Worm (Caenorhabditis elegans) whole organism, L1 larva: ENCODE results near the gene ges-1.

Experiments
- blmp-1 ChIP-seq: fragments of 150-350 bp; optimal IDR thresholded peaks from 2 replicates; lab custom pipeline; 2014; ENCODE audit warnings: missing biosample characterization, missing genetic modification characterization
- ces-1 ChIP-seq: fragments of 150-350 bp; optimal IDR thresholded peaks from 2 replicates; lab custom pipeline; 2014; ENCODE audit warnings: missing biosample characterization, missing genetic modification reagents, missing genetic modification characterization
- egl-27 ChIP-seq, 2 experiments: fragments of 150-350 bp in 1 of 2; sonication (generic microtip); optimal IDR thresholded peaks; 3 replicates each; lab custom pipeline; 2017 to 2018; ENCODE audit warnings: missing biosample characterization in 2 of 2, missing genetic modification characterization in 2 of 2, missing genetic modification reagents in 2 of 2
- snpc-4 ChIP-seq: fragments of 150-350 bp; optimal IDR thresholded peaks from 2 replicates; lab custom pipeline; 2014; ENCODE audit warnings: missing biosample characterization, missing genetic modification characterization

DNA sequence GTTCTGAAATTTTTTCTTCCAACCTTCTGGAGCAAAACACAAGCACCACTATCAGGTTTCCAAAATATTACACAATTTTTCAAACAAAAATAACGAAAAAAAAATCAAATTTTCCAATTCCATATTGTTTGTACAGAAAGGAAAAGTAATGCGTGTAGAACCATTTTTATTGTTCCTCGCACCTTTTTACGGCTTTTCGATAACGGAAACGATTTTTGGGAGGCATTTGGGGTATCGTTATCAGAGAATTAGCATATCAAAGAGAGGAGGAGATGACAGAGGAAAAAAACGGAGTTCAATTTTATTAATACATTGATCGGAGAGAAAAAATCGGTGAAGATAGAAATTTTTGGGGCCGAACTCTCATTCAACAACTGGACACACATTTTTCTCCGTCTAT lies 42.1 kb downstream of the ges-1 start:
- TF ChIP-seq egl-27 (tag; optimal IDR thresholded peaks at IDR 0.05; lab: Kevin White, UChicago) (no peak), snpc-4 (tag; lab: Kevin White, UChicago) (no peak), blmp-1 (tag; lab: Kevin White, UChicago) (no peak), ces-1 (no peak)
